Worm (Caenorhabditis elegans) whole organism, L3 larva: Measurements from ENCODE around the gene F34H10.1.

Experiments
- R02D3.7 ChIP-seq: fragments of 150-350 bp; optimal IDR thresholded peaks from 2 replicates; lab custom pipeline; 2014; ENCODE audit warnings: missing biosample characterization, missing genetic modification characterization
- ama-1 ChIP-seq: fragments of 150-350 bp; optimal IDR thresholded peaks from 2 replicates; lab custom pipeline; 2018
- ceh-16 ChIP-seq: sonication (generic microtip); optimal IDR thresholded peaks from 2 replicates; lab custom pipeline; 2017; ENCODE audit warnings: missing biosample characterization, missing genetic modification characterization
- ceh-28 ChIP-seq: fragments of 150-350 bp; optimal IDR thresholded peaks from 2 replicates; lab custom pipeline; 2014; ENCODE audit warnings: missing biosample characterization, missing genetic modification reagents, missing genetic modification characterization
- ceh-82 ChIP-seq: fragments of 150-350 bp; optimal IDR thresholded peaks from 2 replicates; lab custom pipeline; 2014; ENCODE audit warnings: missing biosample characterization, missing genetic modification characterization
- daf-12 ChIP-seq: fragments of 150-350 bp; optimal IDR thresholded peaks from 2 replicates; lab custom pipeline; 2014; ENCODE audit warnings: missing biosample characterization, missing genetic modification reagents, missing genetic modification characterization
- egl-27 ChIP-seq: sonication (generic microtip); optimal IDR thresholded peaks from 4 replicates; lab custom pipeline; 2017; ENCODE audit warnings: missing biosample characterization, missing genetic modification reagents, missing genetic modification characterization
- egl-5 ChIP-seq: fragments of 150-350 bp; optimal IDR thresholded peaks from 2 replicates; lab custom pipeline; 2017; ENCODE audit warnings: missing biosample characterization, missing genetic modification reagents, missing genetic modification characterization, inconsistent platforms
- elt-1 ChIP-seq: fragments of 150-350 bp; optimal IDR thresholded peaks from 2 replicates; lab custom pipeline; 2014; ENCODE audit warnings: missing biosample characterization, missing genetic modification characterization
- elt-2 ChIP-seq: sonication (generic microtip); optimal IDR thresholded peaks from 2 replicates; lab custom pipeline; 2016; ENCODE audit warnings: missing genetic modification reagents, mild to moderate bottlenecking, missing genetic modification characterization, missing compliant biosample characterization
- eor-1 ChIP-seq, 2 experiments: fragments of 150-350 bp; optimal IDR thresholded peaks; 2 replicates each; lab custom pipeline; 2014 to 2018; ENCODE audit warnings: missing biosample characterization in 2 of 2, missing genetic modification characterization in 2 of 2
- fkh-2 ChIP-seq: fragments of 150-350 bp; optimal IDR thresholded peaks from 2 replicates; lab custom pipeline; 2014; ENCODE audit warnings: missing biosample characterization, missing genetic modification reagents, missing genetic modification characterization
- fos-1 ChIP-seq: fragments of 150-350 bp; optimal IDR thresholded peaks from 2 replicates; lab custom pipeline; 2014; ENCODE audit warnings: missing biosample characterization, missing genetic modification characterization
- hmg-11 ChIP-seq: sonication (generic microtip); optimal IDR thresholded peaks from 2 replicates; lab custom pipeline; 2016; ENCODE audit warnings: missing genetic modification characterization, missing compliant biosample characterization
- jun-1 ChIP-seq: fragments of 150-350 bp; optimal IDR thresholded peaks from 2 replicates; lab custom pipeline; 2014; ENCODE audit warnings: missing biosample characterization, missing genetic modification reagents, missing genetic modification characterization
- lin-15B ChIP-seq: fragments of 150-350 bp; optimal IDR thresholded peaks from 2 replicates; lab custom pipeline; 2014; ENCODE audit warnings: missing biosample characterization, missing genetic modification characterization
- lin-39 ChIP-seq: fragments of 150-350 bp; optimal IDR thresholded peaks from 2 replicates; lab custom pipeline; 2018; ENCODE audit warnings: missing biosample characterization, missing genetic modification reagents, missing genetic modification characterization
- lsy-12 ChIP-seq: sonication (generic microtip); optimal IDR thresholded peaks from 2 replicates; lab custom pipeline; 2016; ENCODE audit warnings: mild to moderate bottlenecking, missing genetic modification characterization, missing compliant biosample characterization
- mdl-1 ChIP-seq: fragments of 150-350 bp; optimal IDR thresholded peaks from 2 replicates; lab custom pipeline; 2014; ENCODE audit warnings: missing biosample characterization, missing genetic modification characterization
- mml-1 ChIP-seq: fragments of 150-350 bp; sonication (generic microtip); optimal IDR thresholded peaks from 3 replicates; lab custom pipeline; 2014; ENCODE audit warnings: missing biosample characterization, missing genetic modification characterization
- nfya-1 ChIP-seq: sonication (generic microtip); optimal IDR thresholded peaks from 2 replicates; lab custom pipeline; 2017; ENCODE audit warnings: missing genetic modification characterization, mild to moderate bottlenecking, missing compliant biosample characterization, antibody characterized with exemption, moderate library complexity; ENCODE audit not compliant: insufficient read depth
- nhr-11 ChIP-seq: fragments of 150-350 bp; optimal IDR thresholded peaks from 2 replicates; lab custom pipeline; 2014; ENCODE audit warnings: missing biosample characterization, missing genetic modification characterization
- nhr-23 ChIP-seq: fragments of 150-350 bp; optimal IDR thresholded peaks from 2 replicates; lab custom pipeline; 2014; ENCODE audit warnings: missing biosample characterization, missing genetic modification reagents, missing genetic modification characterization
- nhr-237 ChIP-seq: fragments of 150-350 bp; optimal IDR thresholded peaks from 2 replicates; lab custom pipeline; 2014; ENCODE audit warnings: missing biosample characterization, missing genetic modification characterization
- nhr-25 ChIP-seq: sonication (generic microtip); optimal IDR thresholded peaks from 2 replicates; lab custom pipeline; 2017; ENCODE audit warnings: missing biosample characterization, missing genetic modification characterization
- nhr-28 ChIP-seq: fragments of 150-350 bp; optimal IDR thresholded peaks from 2 replicates; lab custom pipeline; 2014; ENCODE audit warnings: missing biosample characterization, missing genetic modification characterization
- nhr-43 ChIP-seq: sonication (generic microtip); optimal IDR thresholded peaks from 2 replicates; lab custom pipeline; 2016; ENCODE audit warnings: mild to moderate bottlenecking, missing genetic modification characterization, missing compliant biosample characterization; ENCODE audit not compliant: poor library complexity, severe bottlenecking
- nhr-67 ChIP-seq: fragments of 150-350 bp; optimal IDR thresholded peaks from 2 replicates; lab custom pipeline; 2014; ENCODE audit warnings: missing biosample characterization, missing genetic modification characterization
- nhr-76 ChIP-seq: fragments of 150-350 bp; sonication (generic microtip); optimal IDR thresholded peaks from 5 replicates; lab custom pipeline; 2014; ENCODE audit warnings: missing biosample characterization, missing genetic modification characterization
- nhr-77 ChIP-seq: fragments of 150-350 bp; optimal IDR thresholded peaks from 2 replicates; lab custom pipeline; 2014; ENCODE audit warnings: missing biosample characterization, missing genetic modification characterization
- pha-4 ChIP-seq: fragments of 150-350 bp; optimal IDR thresholded peaks from 2 replicates; lab custom pipeline; 2014; ENCODE audit warnings: missing biosample characterization, missing genetic modification reagents, missing genetic modification characterization
- pqm-1 ChIP-seq: fragments of 150-350 bp; optimal IDR thresholded peaks from 2 replicates; lab custom pipeline; 2017; ENCODE audit warnings: missing biosample characterization, missing genetic modification characterization, inconsistent platforms
- snpc-4 ChIP-seq: fragments of 150-350 bp; optimal IDR thresholded peaks from 2 replicates; lab custom pipeline; 2014; ENCODE audit warnings: missing biosample characterization, missing genetic modification characterization
- tbx-2 ChIP-seq: sonication (generic microtip); optimal IDR thresholded peaks from 2 replicates; lab custom pipeline; 2016; ENCODE audit warnings: mild to moderate bottlenecking, missing genetic modification characterization, missing compliant biosample characterization
- unc-39 ChIP-seq: sonication (generic microtip); optimal IDR thresholded peaks from 4 replicates; lab custom pipeline; 2017; ENCODE audit warnings: missing biosample characterization, missing genetic modification characterization
- unc-62 ChIP-seq: fragments of 150-350 bp; sonication (generic microtip); optimal IDR thresholded peaks from 4 replicates; lab custom pipeline; 2014; ENCODE audit warnings: missing biosample characterization, missing genetic modification reagents, missing genetic modification characterization
- zag-1 ChIP-seq: fragments of 150-350 bp; optimal IDR thresholded peaks from 2 replicates; lab custom pipeline; 2014; ENCODE audit warnings: missing biosample characterization, missing genetic modification characterization
- ztf-11 ChIP-seq: fragments of 150-350 bp; optimal IDR thresholded peaks from 2 replicates; lab custom pipeline; 2014; ENCODE audit warnings: missing biosample characterization, missing genetic modification characterization
- ztf-4 ChIP-seq: fragments of 150-350 bp; optimal IDR thresholded peaks from 2 replicates; lab custom pipeline; 2014; ENCODE audit warnings: missing biosample characterization, missing genetic modification characterization

The F34H10.1 gene

ce11 chrX:9637137-9637536, 11.2 kb downstream of the F34H10.1 start:
- no peak for TF ChIP-seq ama-1 (lab: Kevin White, UChicago)
- TF ChIP-seq egl-5: peak; percentile 44
- peak; percentile 39 for TF ChIP-seq nhr-23 (tag; lab: Kevin White, UChicago)
- TF ChIP-seq lin-39 (tag; lab: Kevin White, UChicago): peak; percentile 26
- TF ChIP-seq, all 47 proteins: peak for 3

DNA sequence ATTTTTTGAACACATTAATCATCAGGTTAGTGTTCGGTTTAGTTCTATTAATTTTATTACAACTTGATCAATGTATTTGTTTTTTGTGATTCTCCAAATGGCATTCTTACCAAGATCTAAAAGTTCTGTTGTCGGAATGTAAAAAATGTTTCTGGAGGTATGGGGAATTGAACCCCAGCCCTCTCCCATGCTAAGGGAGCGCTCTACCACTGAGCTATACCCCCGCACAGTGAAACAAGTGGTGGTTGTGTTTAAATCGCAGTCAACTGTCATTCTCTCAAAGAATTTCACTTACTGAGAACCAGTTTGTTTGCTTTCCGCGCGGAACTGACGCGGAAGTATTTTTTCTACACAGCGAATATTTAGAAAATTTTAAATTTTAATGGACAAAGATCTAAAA, 11.8 kb downstream of the F34H10.1 start:
- no peak for TF ChIP-seq lin-15B (tag; lab: Kevin White, UChicago)
- TF ChIP-seq egl-27 (tag; lab: Kevin White, UChicago): no peak
- no peak for TF ChIP-seq jun-1 (tag; lab: Kevin White, UChicago)
- no peak for TF ChIP-seq snpc-4 (tag; lab: Kevin White, UChicago)
- TF ChIP-seq pha-4 (tag; lab: Kevin White, UChicago): peak; percentile 39
- no peak for TF ChIP-seq eor-1 (tag; optimal IDR thresholded peaks at IDR 0.05; lab: Kevin White, UChicago)
- peak; percentile 52 for TF ChIP-seq egl-5
- TF ChIP-seq nhr-25: peak; percentile 35
- TF ChIP-seq daf-12 (tag; lab: Kevin White, UChicago): no peak
- no peak for TF ChIP-seq lin-39 (tag; lab: Kevin White, UChicago)
- peak; percentile 63 for TF ChIP-seq hmg-11 (tag; lab: Kevin White, UChicago)
- TF ChIP-seq elt-1 (tag; lab: Kevin White, UChicago): no peak
- no peak for TF ChIP-seq pqm-1 (tag; lab: Kevin White, UChicago)
- no peak for TF ChIP-seq ztf-11
- no peak for TF ChIP-seq fos-1 (tag; lab: Kevin White, UChicago)
- no peak for TF ChIP-seq ceh-16 (tag; lab: Kevin White, UChicago)
- no peak for TF ChIP-seq nhr-28 (tag; lab: Kevin White, UChicago)
- no peak for TF ChIP-seq unc-39 (tag; lab: Kevin White, UChicago)
- no peak for TF ChIP-seq nhr-11 (tag; lab: Kevin White, UChicago)
- TF ChIP-seq elt-2: peak; percentile 42
- no peak for TF ChIP-seq ama-1 (lab: Kevin White, UChicago)
- TF ChIP-seq R02D3.7 (tag; lab: Kevin White, UChicago): peak; percentile 42
- no peak for TF ChIP-seq fkh-2
- peak; percentile 38 for TF ChIP-seq nhr-23 (tag; lab: Kevin White, UChicago)
- TF ChIP-seq nhr-237 (tag; lab: Kevin White, UChicago): no peak
- TF ChIP-seq nhr-67 (tag; lab: Kevin White, UChicago): no peak
- peak; percentile 51 for TF ChIP-seq tbx-2
- TF ChIP-seq ztf-4 (tag; lab: Kevin White, UChicago): peak; percentile 71
- peak; percentile 57 for TF ChIP-seq nfya-1
- peak; percentile 17 for TF ChIP-seq ceh-82 (tag; lab: Kevin White, UChicago)
- peak; percentile 60 for TF ChIP-seq nhr-43
- peak; percentile 37 for TF ChIP-seq lsy-12 (tag; lab: Kevin White, UChicago)
- no peak for TF ChIP-seq mml-1 (tag; lab: Kevin White, UChicago)

- TF ChIP-seq zag-1 (tag; lab: Kevin White, UChicago) (no peak), nhr-25 (peak; percentile 75), ceh-28 (tag; lab: Kevin White, UChicago) (no peak), nhr-43 (no peak), nhr-23 (tag; lab: Kevin White, UChicago) (peak; percentile 28), pha-4 (tag; lab: Kevin White, UChicago) (peak; percentile 33), elt-2 (peak; percentile 64), pqm-1 (tag; lab: Kevin White, UChicago) (peak; percentile 67)
Observed at ce11 chrX:9638825-9639474, 13.0 kb downstream of the F34H10.1 start.

DNA sequence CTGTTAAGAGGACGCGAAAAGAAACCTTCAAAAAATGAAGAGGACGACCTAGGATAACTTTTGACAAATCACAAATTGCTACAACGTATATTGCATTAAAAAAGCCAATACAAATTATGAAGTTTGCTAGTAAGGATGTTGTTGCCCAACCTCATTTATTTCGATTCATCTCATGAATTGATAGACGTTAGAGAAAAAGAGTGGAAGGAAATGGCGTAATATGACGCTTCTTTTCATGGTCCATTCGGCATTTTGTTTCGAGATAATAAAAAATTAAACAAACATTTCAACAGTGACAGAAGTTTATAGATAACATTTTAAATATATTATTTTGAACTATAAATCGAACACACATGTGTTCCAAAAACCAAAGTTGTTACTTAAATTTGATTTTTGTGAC, 15.0 kb downstream of the F34H10.1 start:
- TF ChIP-seq tbx-2 (no peak), nhr-43 (no peak), mdl-1 (tag; lab: Kevin White, UChicago) (no peak), nhr-23 (tag; lab: Kevin White, UChicago) (no peak), ztf-4 (tag; lab: Kevin White, UChicago) (no peak), nhr-77 (no peak), ceh-16 (tag; lab: Kevin White, UChicago) (no peak), nhr-76 (tag; lab: Kevin White, UChicago) (no peak), ztf-11 (no peak), pha-4 (tag; lab: Kevin White, UChicago) (no peak), hmg-11 (tag; lab: Kevin White, UChicago) (no peak), egl-27 (tag; lab: Kevin White, UChicago) (no peak), unc-62 (GFP tag; lab: Kevin White, UChicago) (no peak), nhr-28 (tag; lab: Kevin White, UChicago) (no peak)
